Fruit fly (Drosophila melanogaster): ENCODE results near the gene Pp2B-14D.
A peak's percentile ranks its signal among the peaks of the same experiment; 100 is the strongest.

Gene Pp2B-14D

DNA sequence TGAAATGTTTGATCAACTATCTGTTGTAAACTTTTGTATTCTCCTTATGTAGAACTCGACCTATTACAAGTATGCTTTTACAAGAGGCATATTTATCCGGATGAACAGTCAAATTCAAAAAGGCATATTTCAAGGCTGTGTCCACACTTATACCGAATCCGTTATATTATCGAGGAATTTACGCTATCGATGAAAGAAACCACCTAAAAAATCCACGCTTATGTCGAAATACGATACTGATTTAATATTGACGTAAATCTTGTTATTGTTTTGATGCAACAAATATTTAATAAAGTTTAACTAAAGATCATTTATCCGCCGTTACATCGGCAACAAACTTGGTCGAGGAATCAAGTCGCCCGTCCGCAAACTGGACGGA, 27.8 kb upstream of the Pp2B-14D start, which contains the start of gene CG13014:
TSS of gene CG13014 (plus strand) at position 206 of the 379 bp plus-strand sequence.
- TF ChIP-seq usp (GFP tag; optimal IDR thresholded peaks at IDR 0.05), result no peak
- TF ChIP-seq Mio (GFP tag; optimal IDR thresholded peaks at IDR 0.05), result no peak
- no peak for TF ChIP-seq fru (GFP tag; optimal IDR thresholded peaks at IDR 0.05)

- TF ChIP-seq Hr83 (GFP tag; optimal IDR thresholded peaks at IDR 0.05; ENCODE audit: poor library complexity, severe bottlenecking), result no peak
- no peak for TF ChIP-seq sage (GFP tag; optimal IDR thresholded peaks at IDR 0.05)
- no peak for TF ChIP-seq Mio (GFP tag; optimal IDR thresholded peaks at IDR 0.05)
- no peak for TF ChIP-seq ey (GFP tag; optimal IDR thresholded peaks at IDR 0.05)
- TF ChIP-seq jim (GFP tag; optimal IDR thresholded peaks at IDR 0.05), result no peak
Observed at dm6 chrX:16587021-16587667, 27.3 kb upstream of the Pp2B-14D start, which contains the start of gene CanA-14F. TSS of gene CanA-14F (minus strand) at chrX:16587172.

DNA sequence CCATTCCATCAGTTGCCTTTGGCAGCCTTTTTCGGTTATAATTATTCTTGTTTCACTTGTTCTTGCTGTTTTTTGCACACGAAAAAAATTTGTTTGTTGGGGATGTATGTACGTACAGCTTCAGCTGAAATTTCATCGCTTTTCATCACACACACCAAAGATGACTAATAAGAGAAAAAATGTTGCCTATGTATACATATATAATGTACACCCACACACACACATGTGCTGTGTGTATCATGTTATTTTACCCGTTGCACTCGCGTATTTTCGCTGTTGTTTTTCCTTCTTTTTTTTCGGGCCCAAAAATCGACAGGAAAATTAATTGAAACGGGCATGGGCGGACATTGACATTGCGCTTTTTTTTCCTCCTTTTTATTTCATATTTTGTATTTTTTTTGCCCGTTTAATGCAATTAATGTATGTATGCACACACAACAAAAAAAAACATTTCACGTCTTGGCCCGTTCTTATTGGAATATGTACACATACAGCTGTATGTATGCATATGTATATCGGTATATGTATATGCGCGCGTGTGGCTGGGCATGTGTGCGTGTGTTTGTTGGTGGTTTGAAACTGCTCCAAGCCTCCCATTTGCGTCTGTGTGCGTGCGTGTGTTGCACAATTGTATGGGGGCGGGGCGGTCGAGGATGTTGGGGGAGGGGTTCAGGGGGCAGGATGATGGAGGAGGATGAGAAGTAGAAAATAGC, 26.5 kb upstream of the Pp2B-14D start:
- peak; percentile 7 for TF ChIP-seq Hnf4 (GFP tag; optimal IDR thresholded peaks at IDR 0.05)
- TF ChIP-seq N (GFP tag; optimal IDR thresholded peaks at IDR 0.05), result peak; percentile 14
- peak; percentile 42 for TF ChIP-seq Sp1 (GFP tag; optimal IDR thresholded peaks at IDR 0.05)
- peak; percentile 7 for TF ChIP-seq Jra (GFP tag; optimal IDR thresholded peaks at IDR 0.05)
- no peak for TF ChIP-seq CrebA (GFP tag; optimal IDR thresholded peaks at IDR 0.05; ENCODE audit: borderline replicate concordance)

dm6 chrX:16585569-16585968, 25.8 kb upstream of the Pp2B-14D start:
- no peak for TF ChIP-seq woc (GFP tag; optimal IDR thresholded peaks at IDR 0.05)
- TF ChIP-seq psq (GFP tag; optimal IDR thresholded peaks at IDR 0.05), result no peak
- no peak for TF ChIP-seq fru (GFP tag; optimal IDR thresholded peaks at IDR 0.05)
- peak; percentile 18 for TF ChIP-seq ey (GFP tag; optimal IDR thresholded peaks at IDR 0.05)
- TF ChIP-seq Hr78 (GFP tag; optimal IDR thresholded peaks at IDR 0.05), result no peak
- TF ChIP-seq CG32264 (GFP tag; optimal IDR thresholded peaks at IDR 0.05), result no peak
- TF ChIP-seq Hr83 (GFP tag; optimal IDR thresholded peaks at IDR 0.05; ENCODE audit: poor library complexity, severe bottlenecking), result no peak
- TF ChIP-seq foxo (GFP tag; optimal IDR thresholded peaks at IDR 0.05), result peak in 1 of 2 experiments; percentile 44
- no peak for TF ChIP-seq Dfd (GFP tag; optimal IDR thresholded peaks at IDR 0.05)
- peak; percentile 6 for TF ChIP-seq OdsH (GFP tag; optimal IDR thresholded peaks at IDR 0.05)

dm6 chrX:16583730-16584129, 23.9 kb upstream of the Pp2B-14D start:
- no peak for TF ChIP-seq Abd-B (GFP tag; optimal IDR thresholded peaks at IDR 0.05)
- TF ChIP-seq sage (GFP tag; optimal IDR thresholded peaks at IDR 0.05), result no peak
- TF ChIP-seq ey (GFP tag; optimal IDR thresholded peaks at IDR 0.05), result no peak
- TF ChIP-seq rgr (GFP tag; optimal IDR thresholded peaks at IDR 0.05), result no peak
- no peak for TF ChIP-seq N (GFP tag; optimal IDR thresholded peaks at IDR 0.05)
- no peak for TF ChIP-seq CrebA (GFP tag; optimal IDR thresholded peaks at IDR 0.05; ENCODE audit: borderline replicate concordance)
- TF ChIP-seq Vsx2 (GFP tag; optimal IDR thresholded peaks at IDR 0.05; ENCODE audit: partially characterized antibody), result no peak
- TF ChIP-seq dsf (GFP tag; optimal IDR thresholded peaks at IDR 0.05; ENCODE audit: borderline replicate concordance), result no peak
- no peak for TF ChIP-seq Hr83 (GFP tag; optimal IDR thresholded peaks at IDR 0.05; ENCODE audit: poor library complexity, severe bottlenecking)
- no peak for TF ChIP-seq Hnf4 (GFP tag; optimal IDR thresholded peaks at IDR 0.05)
- TF ChIP-seq psq (GFP tag; optimal IDR thresholded peaks at IDR 0.05), result no peak
- TF ChIP-seq HLH106 (tag; optimal IDR thresholded peaks at IDR 0.05), result no peak
- no peak for TF ChIP-seq CG9705 (GFP tag; optimal IDR thresholded peaks at IDR 0.05)
- TF ChIP-seq OdsH (GFP tag; optimal IDR thresholded peaks at IDR 0.05), result no peak
- TF ChIP-seq CG32264 (GFP tag; optimal IDR thresholded peaks at IDR 0.05), result no peak
- no peak for TF ChIP-seq h (GFP tag; optimal IDR thresholded peaks at IDR 0.05)
- no peak for TF ChIP-seq brk (GFP tag; optimal IDR thresholded peaks at IDR 0.05)
- TF ChIP-seq tai (GFP tag; optimal IDR thresholded peaks at IDR 0.05), result no peak

DNA sequence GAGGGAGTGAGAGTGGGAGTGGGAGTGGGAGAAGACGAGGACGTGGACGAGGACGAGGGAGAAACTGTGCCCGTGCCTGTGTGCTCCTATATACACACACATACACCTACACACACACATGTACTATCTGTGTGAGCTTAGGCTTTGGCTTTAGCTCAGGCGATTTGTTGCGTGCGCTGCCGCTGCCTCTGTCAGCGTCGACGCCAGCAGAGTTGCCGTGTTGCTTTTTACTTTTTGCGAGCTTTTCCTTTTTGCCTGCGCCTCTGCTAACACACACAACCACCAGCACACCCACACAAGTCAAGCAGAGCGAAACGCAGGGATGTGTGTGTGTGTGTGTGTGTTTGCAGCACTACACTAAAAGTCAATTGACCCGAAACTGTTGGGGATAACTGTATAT, 22.3 kb upstream of the Pp2B-14D start:
- no peak for TF ChIP-seq Sp1 (GFP tag; optimal IDR thresholded peaks at IDR 0.05)
- peak; percentile 37 for TF ChIP-seq Hr83 (GFP tag; optimal IDR thresholded peaks at IDR 0.05; ENCODE audit: poor library complexity, severe bottlenecking)
